Worm (Caenorhabditis elegans) whole organism, young adult: ENCODE results near the gene C07E3.10.
A peak's percentile ranks its signal among the peaks of the same experiment; 100 is the strongest.

Experiments used
- B0019.2 ChIP-seq: fragments of 200-800 bp; sonication (Bioruptor generic); conservative IDR thresholded peaks from 2 replicates; pipeline ENCODE4 v1.3.6; 2022; ENCODE audit warnings: missing genetic modification reagents, missing genetic modification characterization, missing compliant biosample characterization
- D2030.7 ChIP-seq: fragments of 200-800 bp; sonication (Bioruptor generic); IDR thresholded peaks from 2 replicates; pipeline ENCODE4 v1.3.6; 2022; ENCODE audit warnings: missing genetic modification reagents, missing genetic modification characterization, missing compliant biosample characterization
- F10E7.11 ChIP-seq: sonication (generic microtip); optimal IDR thresholded peaks from 2 replicates; lab custom pipeline; 2017; ENCODE audit warnings: mild to moderate bottlenecking, missing genetic modification characterization, moderate library complexity, missing compliant biosample characterization
- F33H1.4 ChIP-seq: fragments of 200-800 bp; sonication (Bioruptor generic); IDR thresholded peaks from 2 replicates; pipeline ENCODE4 v1.3.6; 2022; ENCODE audit warnings: missing genetic modification reagents, missing genetic modification characterization, missing compliant biosample characterization
- F57A8.1 ChIP-seq: fragments of 200-800 bp; sonication (Bioruptor generic); optimal IDR thresholded peaks from 2 replicates; lab custom pipeline; 2018; ENCODE audit warnings: mild to moderate bottlenecking, missing genetic modification characterization, moderate library complexity, missing compliant biosample characterization
- T07F8.4 ChIP-seq: sonication (generic microtip); optimal IDR thresholded peaks from 2 replicates; lab custom pipeline; 2016; ENCODE audit warnings: mild to moderate bottlenecking, missing genetic modification characterization, moderate library complexity, missing compliant biosample characterization
- Y53G8AR.9 ChIP-seq: fragments of 200-800 bp; sonication (Bioruptor generic); conservative IDR thresholded peaks from 2 replicates; pipeline ENCODE4 v1.3.6; 2022; ENCODE audit warnings: missing genetic modification reagents, missing genetic modification characterization, missing compliant biosample characterization
- Y79H2A.3 ChIP-seq: fragments of 200-800 bp; sonication (Bioruptor generic); conservative IDR thresholded peaks from 2 replicates; pipeline ENCODE4 v1.3.6; 2022; ENCODE audit warnings: missing genetic modification reagents, missing genetic modification characterization, missing compliant biosample characterization
- aptf-2 ChIP-seq: fragments of 200-800 bp; sonication (Bioruptor generic); conservative IDR thresholded peaks from 2 replicates; pipeline ENCODE4 v1.3.6; 2022; ENCODE audit warnings: missing genetic modification reagents, missing genetic modification characterization, missing compliant biosample characterization
- attf-5 ChIP-seq: fragments of 200-800 bp; sonication (Bioruptor generic); optimal IDR thresholded peaks from 2 replicates; lab custom pipeline; 2018; ENCODE audit warnings: mild to moderate bottlenecking, missing genetic modification characterization, missing compliant biosample characterization
- attf-6 ChIP-seq: fragments of 200-800 bp; sonication (Bioruptor generic); IDR thresholded peaks from 2 replicates; pipeline ENCODE4 v1.3.6; 2022; ENCODE audit warnings: missing genetic modification reagents, missing genetic modification characterization, missing compliant biosample characterization
- bed-2 ChIP-seq: fragments of 200-800 bp; sonication (Bioruptor generic); IDR thresholded peaks from 2 replicates; pipeline ENCODE4 v1.3.6; 2022; ENCODE audit warnings: missing genetic modification reagents, missing genetic modification characterization, missing compliant biosample characterization
- cebp-1 ChIP-seq, 2 experiments: fragments of 200-800 bp in 1 of 2; sonication (Bioruptor generic) in 1 of 2; sonication (generic microtip) in 1 of 2; IDR thresholded peaks in 1 of 2; optimal IDR thresholded peaks in 1 of 2; 2 replicates each; pipeline versions ENCODE4 v1.3.6 to Lab custom; 2017 to 2022; ENCODE audit warnings: missing compliant biosample characterization in 2 of 2, missing genetic modification characterization in 2 of 2, mild to moderate bottlenecking in 1 of 2, missing genetic modification reagents in 1 of 2, moderate library complexity in 1 of 2
- ceh-100 ChIP-seq: fragments of 200-800 bp; sonication (Bioruptor generic); IDR thresholded peaks from 2 replicates; pipeline ENCODE4 v1.3.6; 2022; ENCODE audit warnings: missing genetic modification reagents, missing genetic modification characterization, missing compliant biosample characterization
- ceh-79 ChIP-seq: sonication (generic microtip); optimal IDR thresholded peaks from 2 replicates; lab custom pipeline; 2017; ENCODE audit warnings: mild to moderate bottlenecking, missing genetic modification characterization, missing compliant biosample characterization
- ceh-91 ChIP-seq: fragments of 200-800 bp; sonication (Bioruptor generic); IDR thresholded peaks from 2 replicates; pipeline ENCODE4 v1.3.6; 2022; ENCODE audit warnings: missing genetic modification reagents, missing genetic modification characterization, missing compliant biosample characterization
- dox-1 ChIP-seq: fragments of 200-800 bp; sonication (Bioruptor generic); IDR thresholded peaks from 2 replicates; pipeline ENCODE4 v1.3.6; 2022; ENCODE audit warnings: missing genetic modification reagents, missing genetic modification characterization, missing compliant biosample characterization
- dpl-1 ChIP-seq: fragments of 150-350 bp; optimal IDR thresholded peaks from 2 replicates; lab custom pipeline; 2014; ENCODE audit warnings: missing biosample characterization, missing genetic modification reagents, missing genetic modification characterization
- gei-17 ChIP-seq: fragments of 200-800 bp; sonication (Bioruptor generic); optimal IDR thresholded peaks from 2 replicates; lab custom pipeline; 2018; ENCODE audit warnings: mild to moderate bottlenecking, missing genetic modification characterization, missing compliant biosample characterization
- hlh-12 ChIP-seq: sonication (generic microtip); optimal IDR thresholded peaks from 2 replicates; lab custom pipeline; 2016; ENCODE audit warnings: missing genetic modification characterization, missing compliant biosample characterization
- hmg-1.2 ChIP-seq: fragments of 200-800 bp; sonication (Bioruptor generic); IDR thresholded peaks from 2 replicates; pipeline ENCODE4 v1.3.6; 2022; ENCODE audit warnings: missing genetic modification reagents, missing genetic modification characterization, missing compliant biosample characterization
- hrde-1 ChIP-seq: sonication (generic microtip); optimal IDR thresholded peaks from 2 replicates; lab custom pipeline; 2016; ENCODE audit warnings: missing genetic modification characterization, mild to moderate bottlenecking, missing compliant biosample characterization, moderate library complexity, missing genotype, missing genetic modification reagents, borderline replicate concordance
- lin-26 ChIP-seq: fragments of 200-800 bp; sonication (Bioruptor generic); IDR thresholded peaks from 2 replicates; pipeline ENCODE4 v1.3.6; 2022; ENCODE audit warnings: missing genetic modification reagents, missing genetic modification characterization, missing compliant biosample characterization
- lin-35 ChIP-seq, 3 experiments: fragments of 150-350 bp in 2 of 3; sonication (generic microtip) in 1 of 3; optimal IDR thresholded peaks; 2 replicates each; lab custom pipeline; 2014 to 2018; ENCODE audit warnings: missing biosample characterization in 3 of 3, missing genetic modification characterization in 3 of 3, missing genetic modification reagents in 3 of 3
- lin-54 ChIP-seq: fragments of 200-800 bp; sonication (Bioruptor generic); optimal IDR thresholded peaks from 2 replicates; lab custom pipeline; 2018; ENCODE audit warnings: mild to moderate bottlenecking, missing genetic modification characterization, missing compliant biosample characterization
- lir-1 ChIP-seq: fragments of 200-800 bp; sonication (Bioruptor generic); conservative IDR thresholded peaks from 2 replicates; pipeline ENCODE4 v1.3.6; 2022; ENCODE audit warnings: missing genetic modification reagents, missing genetic modification characterization, missing compliant biosample characterization
- lsl-1 ChIP-seq: fragments of 200-800 bp; sonication (Bioruptor generic); optimal IDR thresholded peaks from 2 replicates; lab custom pipeline; 2018; ENCODE audit warnings: mild to moderate bottlenecking, missing genetic modification characterization, moderate library complexity, missing compliant biosample characterization
- lsy-27 ChIP-seq: sonication (generic microtip); optimal IDR thresholded peaks from 2 replicates; lab custom pipeline; 2017; ENCODE audit warnings: missing genetic modification characterization, mild to moderate bottlenecking, missing compliant biosample characterization, antibody characterized with exemption, missing genotype, borderline replicate concordance; ENCODE audit not compliant: insufficient read depth
- madf-10 ChIP-seq: sonication (generic microtip); optimal IDR thresholded peaks from 2 replicates; lab custom pipeline; 2016; ENCODE audit warnings: mild to moderate bottlenecking, missing genetic modification characterization, missing compliant biosample characterization
- madf-8 ChIP-seq: fragments of 200-800 bp; sonication (Bioruptor generic); conservative IDR thresholded peaks from 2 replicates; pipeline ENCODE4 v1.3.6; 2022; ENCODE audit warnings: missing genetic modification reagents, missing genetic modification characterization, missing compliant biosample characterization
- mcd-1 ChIP-seq: fragments of 200-800 bp; sonication (Bioruptor generic); IDR thresholded peaks from 2 replicates; pipeline ENCODE4 v1.3.6; 2022; ENCODE audit warnings: missing genetic modification reagents, missing genetic modification characterization, missing compliant biosample characterization
- mes-4 ChIP-seq: sonication (generic microtip); optimal IDR thresholded peaks from 2 replicates; lab custom pipeline; 2016; ENCODE audit warnings: missing genotype, missing genetic modification characterization, missing compliant biosample characterization
- nfya-1 ChIP-seq: sonication (generic microtip); optimal IDR thresholded peaks from 2 replicates; lab custom pipeline; 2017; ENCODE audit warnings: antibody characterized with exemption, missing compliant biosample characterization, missing genetic modification characterization, borderline replicate concordance; ENCODE audit not compliant: insufficient read depth
- nhr-27 ChIP-seq: fragments of 200-800 bp; sonication (Bioruptor generic); optimal IDR thresholded peaks from 2 replicates; lab custom pipeline; 2018; ENCODE audit warnings: mild to moderate bottlenecking, missing genetic modification characterization, moderate library complexity, missing compliant biosample characterization
- rcor-1 ChIP-seq: fragments of 200-800 bp; sonication (Bioruptor generic); IDR thresholded peaks from 2 replicates; pipeline ENCODE4 v1.3.6; 2022; ENCODE audit warnings: missing genetic modification reagents, missing genetic modification characterization, missing compliant biosample characterization
- repo-1 ChIP-seq: sonication (generic microtip); optimal IDR thresholded peaks from 2 replicates; lab custom pipeline; 2017; ENCODE audit warnings: mild to moderate bottlenecking, missing genetic modification characterization, missing compliant biosample characterization
- snpc-4 ChIP-seq, 5 experiments: fragments of 150-350 bp in 1 of 5; sonication (generic microtip) in 4 of 5; optimal IDR thresholded peaks; 2 replicates each; lab custom pipeline; 2014 to 2018; ENCODE audit warnings: missing genetic modification characterization in 5 of 5, missing biosample characterization in 3 of 5, antibody characterized with exemption in 2 of 5, mild to moderate bottlenecking in 2 of 5, missing compliant biosample characterization in 2 of 5, missing genotype in 2 of 5, moderate library complexity in 2 of 5, missing genetic modification reagents in 1 of 5
- tbp1 ChIP-seq: fragments of 200-800 bp; sonication (Bioruptor generic); optimal IDR thresholded peaks from 2 replicates; lab custom pipeline; 2018; ENCODE audit warnings: mild to moderate bottlenecking, missing genetic modification characterization, missing compliant biosample characterization
- xnd-1 ChIP-seq: sonication (generic microtip); optimal IDR thresholded peaks from 2 replicates; lab custom pipeline; 2016; ENCODE audit warnings: missing genotype, missing genetic modification reagents, missing genetic modification characterization, missing compliant biosample characterization
- zim-3 ChIP-seq: sonication (generic microtip); optimal IDR thresholded peaks from 2 replicates; lab custom pipeline; 2017; ENCODE audit warnings: mild to moderate bottlenecking, missing genetic modification characterization, moderate library complexity, missing compliant biosample characterization
- ztf-22 ChIP-seq: fragments of 200-800 bp; sonication (Bioruptor generic); optimal IDR thresholded peaks from 2 replicates; lab custom pipeline; 2018; ENCODE audit warnings: mild to moderate bottlenecking, missing genetic modification characterization, moderate library complexity, missing compliant biosample characterization
- ztf-25 ChIP-seq: fragments of 200-800 bp; sonication (Bioruptor generic); IDR thresholded peaks from 2 replicates; pipeline ENCODE4 v1.3.6; 2022; ENCODE audit warnings: missing genetic modification reagents, missing genetic modification characterization, missing compliant biosample characterization

The C07E3.10 gene

DNA sequence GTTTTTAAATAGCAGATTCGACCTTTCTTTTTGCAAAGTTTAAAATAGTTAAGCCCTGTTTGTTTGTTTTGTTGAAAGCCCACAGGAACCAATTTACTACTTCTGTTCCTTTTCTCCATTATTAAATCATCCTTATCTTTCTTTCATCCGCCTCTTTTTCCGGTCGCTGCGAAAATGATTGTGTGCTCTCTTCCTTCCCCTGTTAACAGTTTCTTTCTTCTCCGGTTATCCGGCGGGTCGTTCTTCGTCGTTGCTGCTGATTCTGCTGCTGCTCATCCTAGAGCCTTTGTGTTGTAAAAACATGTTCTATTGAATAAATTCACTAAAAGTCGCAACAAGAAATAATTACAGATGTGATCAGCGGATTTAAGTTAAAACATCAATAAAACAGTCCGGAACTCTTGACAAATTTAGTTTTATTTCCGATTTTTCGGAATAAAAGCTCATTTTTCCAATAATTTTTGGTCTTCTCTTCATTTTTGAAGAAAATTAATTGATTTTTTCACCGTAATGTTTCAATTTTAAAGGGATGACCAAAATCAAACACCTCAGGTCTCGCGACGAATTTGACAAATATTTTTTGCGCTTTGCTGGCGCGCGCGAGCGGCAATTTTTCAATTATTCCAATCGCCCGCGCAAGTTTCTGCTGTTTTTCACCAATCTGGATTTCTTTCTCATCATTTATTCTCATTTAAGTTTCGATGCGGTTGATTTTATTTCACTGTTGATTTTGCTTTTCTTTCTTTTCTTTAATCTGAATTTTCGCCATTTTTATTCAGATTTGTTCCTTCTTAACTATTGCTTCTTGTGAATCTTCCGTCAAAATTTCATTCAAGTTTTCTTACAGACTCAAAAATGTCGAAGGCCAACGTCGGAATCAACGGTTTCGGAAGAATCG is 47.4 kb downstream of the C07E3.10 start, which contains the start of gene gpd-1 (continued):
- no peak for TF ChIP-seq lsy-27 (tag; lab: Kevin White, UChicago)
- no peak for TF ChIP-seq ceh-79 (tag; lab: Kevin White, UChicago)
- TF ChIP-seq nfya-1: no peak
- no peak for TF ChIP-seq F57A8.1 (GFP tag; lab: Kevin White, UChicago)
- TF ChIP-seq T07F8.4: no peak

DNA sequence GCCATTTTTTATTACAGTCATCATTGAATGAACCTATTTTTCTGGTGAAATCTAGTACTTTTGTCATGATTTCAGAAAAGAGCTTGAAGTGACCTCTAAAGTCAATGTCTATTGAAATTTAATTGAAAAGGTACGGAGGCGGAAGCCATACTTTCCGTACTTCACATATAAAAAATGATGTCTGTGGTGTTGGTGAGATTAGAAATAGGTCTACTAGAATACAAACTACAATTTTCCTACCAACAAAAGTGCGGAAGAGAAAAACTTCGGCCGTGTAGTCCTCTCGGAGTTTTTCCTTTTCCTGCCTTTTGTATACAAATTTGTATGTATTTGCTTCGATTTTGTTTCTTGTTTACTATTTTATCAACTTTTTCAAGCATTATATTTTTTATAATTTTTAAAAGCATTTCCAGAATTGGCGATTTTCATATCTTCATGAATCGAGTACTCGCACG is 49.2 kb downstream of the C07E3.10 start, which contains the start of gene T09F3.4:
Gene T09F3.4, plus strand, starts transcription at position 405 of the 455 bp plus-strand sequence.
- TF ChIP-seq tbp1 (GFP tag; lab: Kevin White, UChicago) (peak; percentile 40), nhr-27 (no peak), F33H1.4 (GFP tag; lab: Robert Waterston, UW) (peak; percentile 61), mcd-1 (GFP tag; lab: Robert Waterston, UW) (peak; percentile 44; the same call in 1 of the 2 replicates), ztf-25 (0 out of 2 replicates have a peak, but pooled peaks have one; percentile 56), ceh-100 (GFP tag; lab: Robert Waterston, UW) (peak; percentile 62; the same call in 1 of the 2 replicates), dox-1 (GFP tag; lab: Robert Waterston, UW) (peak; percentile 23; the same call in 1 of the 2 replicates), lin-35 (GFP tag; optimal IDR thresholded peaks at IDR 0.05; lab: Kevin White, UChicago) (peak in 1 of 3 experiments; percentile 38), hlh-12 (tag; lab: Kevin White, UChicago) (no peak), snpc-4 (GFP tag; optimal IDR thresholded peaks at IDR 0.05; lab: Kevin White, UChicago) (peak; percentile 33), snpc-4 (tag; optimal IDR thresholded peaks at IDR 0.05; lab: Kevin White, UChicago) (peak in 2 of 4 experiments; percentile 15 to 19), ztf-22 (GFP tag; lab: Kevin White, UChicago) (no peak), bed-2 (peak; percentile 76; the same call in 1 of the 2 replicates), B0019.2 (0 out of 2 replicates have a peak, but pooled peaks have one; percentile 53), cebp-1 (GFP tag; IDR thresholded peaks at IDR 0.05; lab: Robert Waterston, UW) (no peak), cebp-1 (tag; optimal IDR thresholded peaks at IDR 0.05; lab: Kevin White, UChicago) (peak; percentile 53), Y53G8AR.9 (GFP tag; lab: Robert Waterston, UW) (0 out of 2 replicates have a peak, but pooled peaks have one; percentile 73), mes-4 (no peak), lin-54 (GFP tag; lab: Kevin White, UChicago) (peak; percentile 63), aptf-2 (GFP tag; lab: Robert Waterston, UW) (no peak), attf-6 (peak; percentile 63), ceh-91 (GFP tag; lab: Robert Waterston, UW) (0 out of 2 replicates have a peak, but pooled peaks have one; percentile 19), xnd-1 (peak; percentile 43), dpl-1 (GFP tag; lab: Kevin White, UChicago) (peak; percentile 13), F10E7.11 (tag; lab: Kevin White, UChicago) (no peak), zim-3 (tag; lab: Kevin White, UChicago) (no peak), rcor-1 (GFP tag; lab: Robert Waterston, UW) (peak; percentile 72), D2030.7 (GFP tag; lab: Robert Waterston, UW) (peak; percentile 81), madf-10 (peak; percentile 39), hrde-1 (tag; lab: Kevin White, UChicago) (peak; percentile 62), lin-26 (GFP tag; lab: Robert Waterston, UW) (peak; percentile 9; the same call in 1 of the 2 replicates), attf-5 (GFP tag; lab: Kevin White, UChicago) (peak; percentile 10), madf-8 (peak; percentile 58), lir-1 (GFP tag; lab: Robert Waterston, UW) (peak; percentile 58; the same call in 1 of the 2 replicates), lsl-1 (GFP tag; lab: Kevin White, UChicago) (peak; percentile 43), gei-17 (GFP tag; lab: Kevin White, UChicago) (no peak), hmg-1.2 (GFP tag; lab: Robert Waterston, UW) (peak; percentile 45), Y79H2A.3 (GFP tag; lab: Robert Waterston, UW) (0 out of 2 replicates have a peak, but pooled peaks have one; percentile 30), repo-1 (tag; lab: Kevin White, UChicago) (no peak)
